Fruit fly (Drosophila melanogaster) whole organism, embryonic: ENCODE data around the gene Ucp4A.

Source experiments
- B-H2 ChIP-seq: fragments of 200-800 bp; sonication (Bioruptor generic); optimal IDR thresholded peaks from 2 replicates; lab custom pipeline; 2018; ENCODE audit warnings: missing biosample characterization, mild to moderate bottlenecking, missing genetic modification characterization
- CG10209 ChIP-seq: fragments of 200-800 bp; sonication (Bioruptor generic); optimal IDR thresholded peaks from 3 replicates; lab custom pipeline; 2017; ENCODE audit warnings: missing biosample characterization, mild to moderate bottlenecking, missing genetic modification characterization, missing genetic modification reagents
- CG10274 ChIP-seq: fragments of 200-800 bp; sonication (Bioruptor generic); optimal IDR thresholded peaks from 3 replicates; lab custom pipeline; 2017; ENCODE audit warnings: missing biosample characterization, mild to moderate bottlenecking, missing genetic modification characterization
- CG10979 ChIP-seq: fragments of 200-800 bp; sonication (Bioruptor generic); optimal IDR thresholded peaks from 2 replicates; lab custom pipeline; 2018; ENCODE audit warnings: missing biosample characterization, mild to moderate bottlenecking, missing genetic modification characterization, moderate library complexity
- CG12219 ChIP-seq: fragments of 200-800 bp; sonication (Bioruptor generic); optimal IDR thresholded peaks from 3 replicates; lab custom pipeline; 2018; ENCODE audit warnings: missing biosample characterization, mild to moderate bottlenecking, missing genetic modification characterization
- CG15269 ChIP-seq: fragments of 200-800 bp; sonication (Bioruptor generic); optimal IDR thresholded peaks from 2 replicates; lab custom pipeline; 2018; ENCODE audit warnings: missing biosample characterization, mild to moderate bottlenecking, missing genetic modification characterization, moderate library complexity
- CG1529 ChIP-seq: fragments of 200-800 bp; sonication (Bioruptor generic); optimal IDR thresholded peaks from 3 replicates; lab custom pipeline; 2018; ENCODE audit warnings: missing biosample characterization, missing genetic modification characterization
- CG17328 ChIP-seq: fragments of 200-800 bp; sonication (Bioruptor generic); IDR thresholded peaks from 2 replicates; pipeline ENCODE4 v1.3.6; 2022; ENCODE audit warnings: missing biosample characterization, missing genetic modification characterization
- CG18011 ChIP-seq: fragments of 200-800 bp; sonication (Bioruptor generic); optimal IDR thresholded peaks from 2 replicates; lab custom pipeline; 2017; ENCODE audit warnings: missing biosample characterization, missing genetic modification characterization, mild to moderate bottlenecking, moderate library complexity, missing genotype
- CG2889 ChIP-seq: fragments of 200-800 bp; sonication (Bioruptor generic); IDR thresholded peaks from 3 replicates; pipeline ENCODE4 v1.3.6; 2022; ENCODE audit warnings: missing biosample characterization, missing genetic modification characterization
- CG3281 ChIP-seq: fragments of 200-800 bp; sonication (Bioruptor generic); optimal IDR thresholded peaks from 3 replicates; lab custom pipeline; 2017; ENCODE audit warnings: missing biosample characterization, mild to moderate bottlenecking, missing genetic modification characterization
- CG5180 ChIP-seq: fragments of 200-800 bp; sonication (Bioruptor generic); optimal IDR thresholded peaks from 3 replicates; lab custom pipeline; 2017; ENCODE audit warnings: missing biosample characterization, missing genetic modification characterization, mild to moderate bottlenecking, moderate library complexity, missing genetic modification reagents
- CG5245 ChIP-seq: fragments of 200-800 bp; sonication (Bioruptor generic); optimal IDR thresholded peaks from 3 replicates; lab custom pipeline; 2016; ENCODE audit warnings: missing biosample characterization, missing genetic modification characterization
- CG6272 ChIP-seq: fragments of 200-800 bp; sonication (Bioruptor generic); IDR thresholded peaks from 2 replicates; pipeline ENCODE4 v1.3.6; 2022; ENCODE audit warnings: missing biosample characterization, missing genetic modification characterization
- CG7271 ChIP-seq: fragments of 200-800 bp; sonication (Bioruptor generic); optimal IDR thresholded peaks from 2 replicates; lab custom pipeline; 2018; ENCODE audit warnings: missing biosample characterization, mild to moderate bottlenecking, missing genetic modification characterization, moderate library complexity
- CG7357 ChIP-seq: fragments of 200-800 bp; sonication (Bioruptor generic); IDR thresholded peaks from 3 replicates; pipeline ENCODE4 v1.3.6; 2022; ENCODE audit warnings: missing biosample characterization, missing genetic modification characterization
- CG8281 ChIP-seq: fragments of 200-800 bp; sonication (Bioruptor generic); optimal IDR thresholded peaks from 2 replicates; lab custom pipeline; 2018; ENCODE audit warnings: missing biosample characterization, mild to moderate bottlenecking, missing genetic modification characterization, moderate library complexity
- CG8388 ChIP-seq: fragments of 200-800 bp; sonication (Bioruptor generic); optimal IDR thresholded peaks from 2 replicates; lab custom pipeline; 2019; ENCODE audit warnings: missing biosample characterization, mild to moderate bottlenecking, missing genetic modification characterization, moderate library complexity
- CG9797 ChIP-seq: fragments of 200-800 bp; sonication (Bioruptor generic); optimal IDR thresholded peaks from 3 replicates; lab custom pipeline; 2018; ENCODE audit warnings: missing biosample characterization, mild to moderate bottlenecking, missing genetic modification characterization
- Deaf1 ChIP-seq: fragments of 200-800 bp; optimal IDR thresholded peaks from 3 replicates; lab custom pipeline; 2019; ENCODE audit warnings: missing biosample characterization, mild to moderate bottlenecking, missing genetic modification characterization, moderate library complexity
- E2f2 ChIP-seq: fragments of 200-800 bp; sonication (Bioruptor generic); IDR thresholded peaks from 2 replicates; pipeline ENCODE4 v1.3.6; 2022; ENCODE audit warnings: missing biosample characterization, missing genetic modification characterization
- Hand ChIP-seq: fragments of 200-800 bp; sonication (Bioruptor generic); optimal IDR thresholded peaks from 2 replicates; lab custom pipeline; 2017; ENCODE audit warnings: mild to moderate bottlenecking, missing biosample characterization, missing genetic modification reagents, missing genetic modification characterization
- Hsf ChIP-seq: fragments of 200-800 bp; sonication (Bioruptor generic); optimal IDR thresholded peaks from 3 replicates; lab custom pipeline; 2016; ENCODE audit warnings: missing biosample characterization, missing genetic modification characterization
- Kr ChIP-seq: fragments of 200-800 bp; sonication (Bioruptor generic); optimal IDR thresholded peaks from 2 replicates; lab custom pipeline; 2017; ENCODE audit warnings: missing biosample characterization, mild to moderate bottlenecking, missing genetic modification characterization
- Mrtf ChIP-seq: fragments of 200-800 bp; sonication (Bioruptor generic); IDR thresholded peaks from 3 replicates; pipeline ENCODE4 v1.3.6; 2022; ENCODE audit warnings: missing biosample characterization, missing genetic modification characterization
- NC2β ChIP-seq: fragments of 200-800 bp; sonication (Bioruptor generic); optimal IDR thresholded peaks from 2 replicates; lab custom pipeline; 2016; ENCODE audit warnings: missing biosample characterization, missing genetic modification characterization
- Nf-YB ChIP-seq: fragments of 200-800 bp; sonication (Bioruptor generic); optimal IDR thresholded peaks from 3 replicates; lab custom pipeline; 2019; ENCODE audit warnings: missing biosample characterization, mild to moderate bottlenecking, missing genetic modification characterization, moderate library complexity
- Poxn ChIP-seq: fragments of 200-800 bp; sonication (Bioruptor generic); IDR thresholded peaks from 2 replicates; pipeline ENCODE4 v1.3.6; 2022; ENCODE audit warnings: missing biosample characterization, missing genetic modification characterization
- Ptx1 ChIP-seq: fragments of 200-800 bp; sonication (Bioruptor generic); IDR thresholded peaks from 2 replicates; pipeline ENCODE4 v1.3.6; 2022; ENCODE audit warnings: missing biosample characterization, missing genetic modification characterization
- Rx ChIP-seq: fragments of 200-800 bp; sonication (Bioruptor generic); IDR thresholded peaks from 2 replicates; pipeline ENCODE4 v1.3.6; 2022; ENCODE audit warnings: missing biosample characterization, missing genetic modification characterization
- Sox100B ChIP-seq: fragments of 200-800 bp; sonication (Bioruptor generic); optimal IDR thresholded peaks from 3 replicates; lab custom pipeline; 2018; ENCODE audit warnings: missing biosample characterization, mild to moderate bottlenecking, missing genetic modification characterization
- Sry-δ ChIP-seq: fragments of 200-800 bp; sonication (Bioruptor generic); optimal IDR thresholded peaks from 2 replicates; lab custom pipeline; 2016; ENCODE audit warnings: missing biosample characterization, missing genetic modification characterization
- Stat92E ChIP-seq, 3 experiments: fragments of >200 bp in 2 of 3; fragments of 200-800 bp in 1 of 3; sonication (Bioruptor generic) in 1 of 3; optimal IDR thresholded peaks; 2 replicates each; lab custom pipeline; 2017 to 2019; ENCODE audit warnings: missing biosample characterization in 3 of 3, missing genetic modification characterization in 3 of 3, mild to moderate bottlenecking in 1 of 3, moderate library complexity in 1 of 3
- ab ChIP-seq: fragments of 200-800 bp; sonication (Bioruptor generic); optimal IDR thresholded peaks from 2 replicates; lab custom pipeline; 2016; ENCODE audit warnings: missing biosample characterization, missing genetic modification characterization
- bowl ChIP-seq: fragments of 200-800 bp; sonication (Bioruptor generic); IDR thresholded peaks from 2 replicates; pipeline ENCODE4 v1.3.6; 2022; ENCODE audit warnings: missing biosample characterization, missing genetic modification characterization
- chif ChIP-seq, 2 experiments: fragments of 200-800 bp; sonication (Bioruptor generic); optimal IDR thresholded peaks; 3 replicates each; lab custom pipeline; 2016; ENCODE audit warnings: missing biosample characterization in 2 of 2, missing genetic modification characterization in 2 of 2
- chm ChIP-seq: fragments of 200-800 bp; sonication (Bioruptor generic); IDR thresholded peaks from 2 replicates; pipeline ENCODE4 v1.3.6; 2022; ENCODE audit warnings: missing biosample characterization, missing genetic modification characterization
- grn ChIP-seq: fragments of 200-800 bp; sonication (Bioruptor generic); optimal IDR thresholded peaks from 3 replicates; lab custom pipeline; 2017; ENCODE audit warnings: missing biosample characterization, missing genetic modification characterization
- klu ChIP-seq: fragments of 200-800 bp; sonication (Bioruptor generic); IDR thresholded peaks from 2 replicates; pipeline ENCODE4 v1.3.6; 2022; ENCODE audit warnings: missing biosample characterization, missing genetic modification characterization
- maf-S ChIP-seq: fragments of 200-800 bp; sonication (Bioruptor generic); optimal IDR thresholded peaks from 2 replicates; lab custom pipeline; 2016; ENCODE audit warnings: missing biosample characterization, missing genetic modification characterization
- row ChIP-seq: fragments of 200-800 bp; sonication (Bioruptor generic); IDR thresholded peaks from 3 replicates; pipeline ENCODE4 v1.3.6; 2022; ENCODE audit warnings: missing biosample characterization, missing genetic modification characterization
- sim ChIP-seq: fragments of 200-800 bp; sonication (Bioruptor generic); IDR thresholded peaks from 2 replicates; pipeline ENCODE4 v1.3.6; 2022; ENCODE audit warnings: missing biosample characterization, missing genetic modification characterization
- slp2 ChIP-seq: fragments of 200-800 bp; sonication (Bioruptor generic); optimal IDR thresholded peaks from 2 replicates; lab custom pipeline; 2016; ENCODE audit warnings: missing biosample characterization, missing genetic modification characterization
- sob ChIP-seq: fragments of 200-800 bp; sonication (Bioruptor generic); IDR thresholded peaks from 2 replicates; pipeline ENCODE4 v1.3.6; 2022; ENCODE audit warnings: missing biosample characterization, missing genetic modification characterization
- sug ChIP-seq: fragments of 200-800 bp; optimal IDR thresholded peaks from 2 replicates; lab custom pipeline; 2019; ENCODE audit warnings: missing biosample characterization, mild to moderate bottlenecking, missing genetic modification characterization, moderate library complexity
- tio ChIP-seq: fragments of 200-800 bp; sonication (Bioruptor generic); optimal IDR thresholded peaks from 2 replicates; lab custom pipeline; 2017; ENCODE audit warnings: missing biosample characterization, missing genetic modification characterization, inconsistent platforms
- trh ChIP-seq: fragments of 200-800 bp; sonication (Bioruptor generic); optimal IDR thresholded peaks from 2 replicates; lab custom pipeline; 2016; ENCODE audit warnings: missing biosample characterization, missing genetic modification characterization
- unpg ChIP-seq: fragments of 200-800 bp; sonication (Bioruptor generic); optimal IDR thresholded peaks from 3 replicates; lab custom pipeline; 2018; ENCODE audit warnings: missing biosample characterization, mild to moderate bottlenecking, missing genetic modification characterization, moderate library complexity
- usp ChIP-seq: fragments of >200 bp; optimal IDR thresholded peaks from 2 replicates; lab custom pipeline; 2017; ENCODE audit warnings: missing biosample characterization, missing genetic modification characterization
- vfl ChIP-seq: fragments of 200-800 bp; sonication (Bioruptor generic); optimal IDR thresholded peaks from 2 replicates; lab custom pipeline; 2016; ENCODE audit warnings: missing biosample characterization, missing genetic modification characterization

The Ucp4A gene

DNA sequence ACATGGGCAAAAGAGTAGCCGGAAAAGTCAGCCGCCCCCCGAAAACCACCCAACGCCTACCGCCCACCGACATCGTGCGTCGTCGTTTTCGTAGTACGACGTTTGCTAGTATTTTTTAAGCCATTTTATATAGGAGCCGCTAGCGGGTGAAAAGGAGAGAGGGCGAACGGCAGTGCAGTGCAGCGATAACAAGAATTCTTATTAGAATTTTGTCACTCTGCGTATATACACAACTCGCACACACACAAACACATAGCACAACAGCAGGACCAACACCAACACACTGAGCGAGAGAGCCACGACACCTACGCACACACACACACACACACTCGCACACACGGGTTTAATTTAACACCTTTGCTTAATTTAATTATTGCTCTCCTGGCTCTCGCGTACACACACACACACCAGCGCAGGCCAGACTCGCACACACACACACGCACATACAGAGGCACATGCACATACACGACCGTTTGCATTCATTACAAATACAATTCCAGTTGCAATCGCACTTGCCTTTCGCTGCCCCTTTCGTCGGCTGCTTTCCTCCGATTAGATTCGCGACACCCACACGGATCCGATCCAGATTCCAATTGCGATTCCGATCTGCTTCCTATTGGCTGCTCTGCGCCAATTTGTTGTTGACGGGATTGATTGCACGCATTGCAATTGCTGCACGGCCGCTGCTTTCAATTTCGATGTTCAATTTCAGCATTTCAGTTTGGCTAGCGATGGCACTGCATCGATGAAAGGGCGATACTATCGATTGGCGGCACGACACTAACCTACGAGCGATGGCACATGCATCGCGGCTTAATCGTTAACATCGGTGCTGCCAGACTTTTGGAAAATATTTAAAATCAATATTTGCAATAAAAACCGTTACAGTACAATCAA is 17.7 kb upstream of the Ucp4A start, which contains the start of gene Socs16D (continued):
- TF ChIP-seq sug (peak; percentile 48), Poxn (no peak), CG9797 (GFP tag; lab: Kevin White, UChicago) (peak; percentile 43), ab (GFP tag; lab: Kevin White, UChicago) (no peak), Stat92E (GFP tag; optimal IDR thresholded peaks at IDR 0.05; lab: Kevin White, UChicago) (no peak), CG1529 (GFP tag; lab: Kevin White, UChicago) (no peak), NC2β (GFP tag; lab: Kevin White, UChicago) (peak; percentile 44), sim (GFP tag; lab: Robert Waterston, UW) (no peak), CG5245 (GFP tag; lab: Kevin White, UChicago) (no peak), Sry-δ (GFP tag; lab: Kevin White, UChicago) (peak; percentile 100), Hsf (GFP tag; lab: Kevin White, UChicago) (peak; percentile 27), CG10979 (tag; lab: Kevin White, UChicago) (no peak), CG6272 (GFP tag; lab: Robert Waterston, UW) (peak; percentile 74), Sox100B (GFP tag; lab: Kevin White, UChicago) (no peak), CG2889 (GFP tag; lab: Robert Waterston, UW) (no peak), Ptx1 (GFP tag; lab: Robert Waterston, UW) (peak; percentile 35; the same call in 1 of the 2 replicates), bowl (GFP tag; lab: Robert Waterston, UW) (no peak), CG8388 (GFP tag; lab: Kevin White, UChicago) (no peak), CG7357 (no peak), grn (no peak), usp (GFP tag; lab: Kevin White, UChicago) (no peak), CG7271 (tag; lab: Kevin White, UChicago) (no peak), slp2 (GFP tag; lab: Kevin White, UChicago) (no peak), CG17328 (GFP tag; lab: Robert Waterston, UW) (0 out of 2 replicates have a peak, but pooled peaks have one; percentile 21), chm (GFP tag; lab: Robert Waterston, UW) (no peak), sob (GFP tag; lab: Robert Waterston, UW) (peak; percentile 69), Deaf1 (tag; lab: Kevin White, UChicago) (peak; percentile 86), CG10274 (no peak), trh (GFP tag; lab: Kevin White, UChicago) (no peak), CG15269 (tag; lab: Kevin White, UChicago) (no peak), Hand (GFP tag; lab: Kevin White, UChicago) (peak; percentile 38), CG12219 (GFP tag; lab: Kevin White, UChicago) (no peak), Kr (GFP tag; lab: Kevin White, UChicago) (no peak), CG8281 (tag; lab: Kevin White, UChicago) (no peak), E2f2 (GFP tag; lab: Robert Waterston, UW) (peak; percentile 70), unpg (GFP tag; lab: Kevin White, UChicago) (peak; percentile 15), vfl (GFP tag; lab: Kevin White, UChicago) (peak; percentile 18), klu (no peak), CG5180 (no peak), maf-S (peak; percentile 35), chif (GFP tag; optimal IDR thresholded peaks at IDR 0.05; lab: Kevin White, UChicago) (peak; percentile 23 to 42), tio (no peak), Rx (GFP tag; lab: Robert Waterston, UW) (no peak), CG3281 (no peak), B-H2 (GFP tag; lab: Kevin White, UChicago) (peak; percentile 77), CG18011 (no peak), Mrtf (no peak), CG10209 (GFP tag; lab: Kevin White, UChicago) (no peak), Nf-YB (GFP tag; lab: Kevin White, UChicago) (peak; percentile 10), row (GFP tag; lab: Robert Waterston, UW) (peak; percentile 66)
